Worm (Caenorhabditis elegans): Measurements from ENCODE around the gene W01F3.2.

The W01F3.2 gene

ce11 chrV:20641896-20642295 lies 18.2 kb upstream of the W01F3.2 start, which contains the start of gene srxa-15:
Gene srxa-15, plus strand, starts transcription at chrV:20642196.
- no peak for TF ChIP-seq pag-3 (tag; optimal IDR thresholded peaks at IDR 0.05; ENCODE audit: borderline replicate concordance)
- no peak for TF ChIP-seq pax-1 (tag; optimal IDR thresholded peaks at IDR 0.05)
- no peak for TF ChIP-seq ceh-24 (tag; optimal IDR thresholded peaks at IDR 0.05)
- no peak for TF ChIP-seq sdc-2 (tag; optimal IDR thresholded peaks at IDR 0.05)
- no peak for TF ChIP-seq ceh-9 (tag; optimal IDR thresholded peaks at IDR 0.05)

DNA sequence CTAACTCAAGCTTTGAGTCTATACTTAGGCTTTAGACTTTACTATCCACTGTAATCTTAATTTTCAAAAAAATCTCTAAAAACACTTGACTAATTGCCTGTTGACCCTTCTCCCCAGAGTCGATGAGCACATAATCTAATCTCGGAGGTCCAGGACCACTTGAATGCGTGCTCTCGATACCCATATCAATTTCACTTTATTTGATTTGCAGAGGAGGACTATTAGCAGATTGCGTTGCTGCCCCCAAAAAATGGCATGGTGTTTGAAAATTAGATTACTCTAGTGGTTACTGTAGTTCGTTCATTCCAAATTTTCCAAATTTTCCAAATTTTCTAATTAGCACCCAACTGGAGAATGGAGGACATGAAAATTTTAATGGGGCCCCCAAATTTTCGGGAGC lies 14.6 kb upstream of the W01F3.2 start:
- TF ChIP-seq Y22D7AL.16 (tag; optimal IDR thresholded peaks at IDR 0.05) (no peak), unc-42 (tag; optimal IDR thresholded peaks at IDR 0.05) (peak; percentile 53)

DNA sequence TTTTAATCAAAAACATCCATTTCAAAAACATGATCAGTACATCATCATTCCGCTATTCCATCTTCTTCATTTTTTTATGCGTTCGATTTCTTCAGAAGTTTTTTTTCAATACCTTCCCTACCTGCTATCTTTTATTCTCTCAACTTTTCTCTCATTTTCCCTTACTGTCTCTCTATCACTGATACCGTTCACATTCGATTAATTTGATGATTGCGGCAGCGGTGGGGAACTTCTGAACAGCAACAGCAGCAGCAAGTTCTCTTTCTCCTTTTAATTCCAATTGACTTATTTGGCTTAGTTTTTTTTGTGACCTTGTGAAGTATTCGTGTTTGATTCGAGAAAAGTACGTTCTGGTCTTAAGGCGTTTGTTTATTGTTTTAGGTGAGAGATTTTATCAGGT lies 11.3 kb upstream of the W01F3.2 start:
- TF ChIP-seq hlh-30 (tag; optimal IDR thresholded peaks at IDR 0.05; ENCODE audit: insufficient read depth): no peak
- TF ChIP-seq madf-2 (tag; optimal IDR thresholded peaks at IDR 0.05): no peak
- no peak for TF ChIP-seq unc-55 (GFP tag; optimal IDR thresholded peaks at IDR 0.05)
- TF ChIP-seq ceh-19 (GFP tag; optimal IDR thresholded peaks at IDR 0.05): no peak
- no peak for TF ChIP-seq pros-1 (tag; optimal IDR thresholded peaks at IDR 0.05)
- TF ChIP-seq C08G9.2 (tag; optimal IDR thresholded peaks at IDR 0.05): no peak
- no peak for TF ChIP-seq pat-9 (tag; optimal IDR thresholded peaks at IDR 0.05)
- TF ChIP-seq lin-11 (tag; optimal IDR thresholded peaks at IDR 0.05): no peak
- no peak for TF ChIP-seq pqm-1 (tag; optimal IDR thresholded peaks at IDR 0.05)
- no peak for TF ChIP-seq C38D4.7 (GFP tag; optimal IDR thresholded peaks at IDR 0.05)
- TF ChIP-seq lim-6 (tag; optimal IDR thresholded peaks at IDR 0.05): no peak
- TF ChIP-seq npax-4 (tag; optimal IDR thresholded peaks at IDR 0.05): no peak
- TF ChIP-seq odd-2 (tag; optimal IDR thresholded peaks at IDR 0.05): no peak
- no peak for TF ChIP-seq ahr-1 (tag; optimal IDR thresholded peaks at IDR 0.05)

- TF ChIP-seq unc-42 (tag; optimal IDR thresholded peaks at IDR 0.05) (peak; percentile 80), ceh-2 (tag; optimal IDR thresholded peaks at IDR 0.05) (no peak)
Measured at ce11 chrV:20651923-20652322, 8.2 kb upstream of the W01F3.2 start.

- TF ChIP-seq hlh-8 (tag; optimal IDR thresholded peaks at IDR 0.05) (no peak), C38D4.7 (GFP tag; optimal IDR thresholded peaks at IDR 0.05) (no peak)
Measured at ce11 chrV:20654350-20654749, 5.8 kb upstream of the W01F3.2 start, which contains the start of gene mnr-1. Gene mnr-1, plus strand, starts transcription at chrV:20654650.

DNA sequence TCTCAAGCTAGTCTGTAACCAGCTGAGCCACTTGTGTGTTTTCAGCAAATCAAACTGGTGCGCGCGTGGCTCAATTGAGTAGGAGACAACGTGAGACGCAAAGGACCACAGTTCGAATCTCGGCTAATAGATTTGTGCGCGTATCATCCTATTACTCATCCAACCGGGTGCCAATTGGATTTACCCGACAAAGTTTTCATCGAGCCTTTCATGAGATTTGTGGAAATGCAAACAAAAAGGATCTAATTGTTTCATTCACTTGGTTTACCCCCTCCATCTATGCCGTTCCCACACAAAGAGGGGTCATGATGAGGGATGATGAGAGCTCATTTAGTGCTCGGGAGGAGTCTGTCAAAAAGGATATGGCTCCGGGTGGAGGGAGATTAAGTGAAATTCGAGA lies 5.0 kb upstream of the W01F3.2 start:
- TF ChIP-seq hlh-30 (tag; optimal IDR thresholded peaks at IDR 0.05; ENCODE audit: insufficient read depth) (no peak), npax-4 (tag; optimal IDR thresholded peaks at IDR 0.05) (no peak), hlh-6 (tag; optimal IDR thresholded peaks at IDR 0.05) (no peak), unc-42 (tag; optimal IDR thresholded peaks at IDR 0.05) (peak; percentile 89), ceh-6 (GFP tag; optimal IDR thresholded peaks at IDR 0.05) (no peak), ref-2 (tag; optimal IDR thresholded peaks at IDR 0.05) (no peak), K02D7.2 (tag; optimal IDR thresholded peaks at IDR 0.05) (no peak), sdc-2 (tag; optimal IDR thresholded peaks at IDR 0.05) (no peak)

ce11 chrV:20656626-20657025 lies 3.5 kb upstream of the W01F3.2 start:
- TF ChIP-seq lim-6 (tag; optimal IDR thresholded peaks at IDR 0.05) (no peak), unc-42 (tag; optimal IDR thresholded peaks at IDR 0.05) (no peak), lin-11 (tag; optimal IDR thresholded peaks at IDR 0.05) (no peak), unc-55 (GFP tag; optimal IDR thresholded peaks at IDR 0.05) (peak; percentile 57), dmd-4 (tag; optimal IDR thresholded peaks at IDR 0.05; ENCODE audit: borderline replicate concordance) (no peak), ceh-22 (tag; optimal IDR thresholded peaks at IDR 0.05) (no peak), ceh-19 (GFP tag; optimal IDR thresholded peaks at IDR 0.05) (no peak)
